Worm (Caenorhabditis elegans): ENCODE results near the gene szy-2.

Gene szy-2

DNA sequence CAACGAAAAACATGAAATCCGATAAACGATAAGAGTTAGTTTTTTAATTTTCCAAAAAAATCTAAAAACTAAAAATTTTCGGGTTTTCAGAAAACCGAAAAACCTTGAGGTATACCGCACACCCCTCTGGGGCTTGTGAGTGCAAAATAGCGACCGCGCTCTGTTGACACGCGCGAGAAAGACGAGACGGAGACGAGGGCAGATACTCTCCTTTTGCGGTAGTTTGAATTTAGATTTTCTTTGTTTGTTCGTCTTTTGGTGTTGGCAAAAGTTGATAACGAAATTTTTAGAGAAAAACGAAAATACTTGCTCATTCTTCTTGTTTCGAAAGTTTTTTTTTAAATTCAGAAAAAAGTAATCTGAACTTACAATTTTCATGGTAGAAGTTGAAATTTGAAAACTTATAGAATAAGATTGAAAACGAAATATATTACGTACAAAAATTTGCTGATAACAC, 34.6 kb upstream of the szy-2 start, which contains the start of the genes W03A5.2 and Y32H12A.8:
Gene W03A5.2 (plus strand): TSS at position 407 of the 457 bp plus-strand sequence.
Gene Y32H12A.8 (minus strand): TSS at position 410 of the 457 bp plus-strand sequence.
- no peak for TF ChIP-seq ceh-2 (tag; optimal IDR thresholded peaks at IDR 0.05)
- peak; percentile 41 for TF ChIP-seq nfya-1 (tag; optimal IDR thresholded peaks at IDR 0.05)

DNA sequence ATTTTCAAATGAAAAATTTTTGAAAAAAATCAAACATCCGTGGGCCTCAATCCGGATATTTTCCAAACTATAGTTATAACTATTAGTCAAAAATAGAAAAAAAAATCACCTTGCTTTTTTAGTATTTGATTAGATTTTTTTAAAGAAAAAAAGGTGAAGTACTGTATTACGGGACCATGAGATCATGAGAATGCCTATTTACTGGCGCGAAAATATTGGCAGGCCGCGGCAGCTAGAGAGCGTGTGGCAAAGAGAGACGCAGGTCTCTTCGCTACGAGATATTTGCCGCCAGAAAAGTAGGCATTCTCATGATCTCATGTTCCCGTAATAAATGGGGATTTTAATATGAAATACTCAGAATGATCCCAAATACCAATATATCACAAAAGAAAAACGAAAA, 33.9 kb upstream of the szy-2 start:
- TF ChIP-seq ceh-45 (GFP tag; IDR thresholded peaks at IDR 0.05) (no peak), sdc-2 (tag; optimal IDR thresholded peaks at IDR 0.05) (no peak), elt-2 (tag; optimal IDR thresholded peaks at IDR 0.05) (no peak), ceh-19 (GFP tag; optimal IDR thresholded peaks at IDR 0.05) (no peak), madf-2 (tag; optimal IDR thresholded peaks at IDR 0.05) (no peak), fkh-10 (GFP tag; optimal IDR thresholded peaks at IDR 0.05) (no peak), che-1 (tag; optimal IDR thresholded peaks at IDR 0.05) (no peak), nhr-232 (tag; optimal IDR thresholded peaks at IDR 0.05) (no peak), sox-4 (tag; optimal IDR thresholded peaks at IDR 0.05) (no peak), hlh-6 (tag; optimal IDR thresholded peaks at IDR 0.05) (no peak)

DNA sequence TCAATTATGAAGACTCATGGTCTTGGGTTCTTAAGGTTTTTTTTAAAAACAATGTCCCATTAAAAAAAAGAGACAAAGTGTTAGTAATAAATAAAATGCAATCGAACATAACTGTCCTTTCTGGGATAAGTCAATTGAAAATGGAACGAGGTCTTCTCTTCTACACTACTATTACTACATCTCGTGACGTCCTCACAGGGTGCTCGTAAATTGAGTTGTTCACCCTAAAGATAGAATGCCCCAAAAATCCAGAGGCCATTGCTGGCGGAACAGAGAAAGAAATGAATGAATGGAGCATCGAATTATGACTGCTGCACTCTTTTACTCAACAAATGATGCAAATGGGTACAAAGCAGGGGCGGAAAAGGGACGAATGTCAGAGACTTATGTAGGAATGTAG, 31.3 kb upstream of the szy-2 start:
- TF ChIP-seq ceh-24 (tag; optimal IDR thresholded peaks at IDR 0.05), result no peak
- peak; percentile 80 for TF ChIP-seq unc-42 (tag; optimal IDR thresholded peaks at IDR 0.05)

DNA sequence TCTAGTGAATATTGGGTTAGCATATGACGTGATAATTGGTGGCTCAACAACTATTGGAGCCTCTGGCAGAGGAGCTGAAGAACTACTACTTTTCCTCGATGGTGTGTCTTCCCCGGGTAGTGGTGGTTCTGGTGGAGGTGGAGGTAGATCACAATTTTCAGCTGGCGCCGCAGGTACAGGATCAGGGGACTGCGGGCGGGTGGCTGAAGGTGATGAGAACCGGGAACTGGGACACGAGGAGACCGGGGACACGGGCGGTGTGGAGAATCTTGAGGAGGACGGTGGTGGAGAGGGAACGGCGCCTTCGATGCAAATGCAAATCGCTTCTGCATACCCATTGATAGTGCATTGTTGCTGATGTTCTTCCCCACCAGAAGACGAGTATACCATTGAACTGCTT, 24.7 kb upstream of the szy-2 start:
- TF ChIP-seq ceh-22 (tag; optimal IDR thresholded peaks at IDR 0.05) (no peak), nhr-11 (tag; optimal IDR thresholded peaks at IDR 0.05) (no peak), hlh-8 (tag; optimal IDR thresholded peaks at IDR 0.05) (no peak), fax-1 (tag; optimal IDR thresholded peaks at IDR 0.05) (no peak), pha-2 (tag; optimal IDR thresholded peaks at IDR 0.05) (no peak), pag-3 (tag; optimal IDR thresholded peaks at IDR 0.05; ENCODE audit: borderline replicate concordance) (no peak), ceh-34 (tag; optimal IDR thresholded peaks at IDR 0.05) (no peak), ets-4 (tag; optimal IDR thresholded peaks at IDR 0.05) (no peak), ceh-14 (tag; optimal IDR thresholded peaks at IDR 0.05) (no peak), ceh-9 (tag; optimal IDR thresholded peaks at IDR 0.05) (no peak), gmeb-2 (tag; optimal IDR thresholded peaks at IDR 0.05) (no peak), elt-2 (tag; optimal IDR thresholded peaks at IDR 0.05) (no peak), madf-2 (tag; optimal IDR thresholded peaks at IDR 0.05) (no peak), pat-9 (tag; optimal IDR thresholded peaks at IDR 0.05) (no peak), ceh-6 (GFP tag; optimal IDR thresholded peaks at IDR 0.05) (no peak), lim-6 (tag; optimal IDR thresholded peaks at IDR 0.05) (no peak), tbx-2 (tag; optimal IDR thresholded peaks at IDR 0.05) (no peak), mec-3 (tag; optimal IDR thresholded peaks at IDR 0.05; ENCODE audit: borderline replicate concordance) (no peak), unc-42 (tag; optimal IDR thresholded peaks at IDR 0.05) (no peak), dve-1 (tag; optimal IDR thresholded peaks at IDR 0.05) (no peak)

DNA sequence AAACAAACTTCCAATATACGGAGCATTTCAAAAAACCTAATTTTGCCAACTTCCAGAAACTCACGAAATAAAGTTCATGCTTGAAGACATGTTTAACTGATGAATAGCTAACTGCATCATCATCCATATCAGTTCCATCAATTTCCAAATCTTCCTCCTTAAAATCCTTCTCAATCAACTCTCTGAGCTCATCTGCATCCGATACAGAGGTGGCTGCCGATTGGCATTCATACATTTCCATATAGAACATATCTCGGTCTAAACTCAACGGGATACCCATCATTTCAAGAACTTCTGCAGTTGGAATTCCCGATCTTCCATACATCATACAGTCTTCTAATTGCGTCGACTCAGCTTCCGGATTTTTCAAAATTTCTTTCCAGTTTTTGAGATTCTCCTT, 18.3 kb upstream of the szy-2 start:
- TF ChIP-seq hlh-8 (tag; optimal IDR thresholded peaks at IDR 0.05) (no peak), eyg-1 (tag; optimal IDR thresholded peaks at IDR 0.05) (no peak), dmd-4 (tag; optimal IDR thresholded peaks at IDR 0.05; ENCODE audit: borderline replicate concordance) (no peak), K02D7.2 (tag; optimal IDR thresholded peaks at IDR 0.05) (no peak), hlh-6 (tag; optimal IDR thresholded peaks at IDR 0.05) (no peak), pha-4 (tag; optimal IDR thresholded peaks at IDR 0.05) (no peak), Y22D7AL.16 (tag; optimal IDR thresholded peaks at IDR 0.05) (no peak), ceh-6 (GFP tag; optimal IDR thresholded peaks at IDR 0.05) (no peak), ceh-31 (tag; optimal IDR thresholded peaks at IDR 0.05) (no peak), unc-42 (tag; optimal IDR thresholded peaks at IDR 0.05) (no peak)

Data from whole organism, late embryonic.